Fruit fly (Drosophila melanogaster) whole organism, embryonic: ENCODE results near the gene CG3704.

Source experiments
- CG10462 ChIP-seq: fragments of 200-800 bp; sonication (Bioruptor generic); optimal IDR thresholded peaks from 2 replicates; lab custom pipeline; 2016; ENCODE audit warnings: missing biosample characterization, missing genetic modification characterization
- CG11085 ChIP-seq: fragments of 200-800 bp; sonication (Bioruptor generic); IDR thresholded peaks from 2 replicates; pipeline ENCODE4 v1.3.6; 2022; ENCODE audit warnings: missing biosample characterization, missing genetic modification characterization
- CG11398 ChIP-seq: fragments of 200-800 bp; sonication (Bioruptor generic); optimal IDR thresholded peaks from 2 replicates; lab custom pipeline; 2016; ENCODE audit warnings: missing biosample characterization, missing genetic modification characterization
- CG12104 ChIP-seq: fragments of 200-800 bp; sonication (Bioruptor generic); optimal IDR thresholded peaks from 3 replicates; lab custom pipeline; 2016; ENCODE audit warnings: missing biosample characterization, missing genetic modification characterization
- CG12155 ChIP-seq: fragments of 200-800 bp; sonication (Bioruptor generic); optimal IDR thresholded peaks from 3 replicates; lab custom pipeline; 2016; ENCODE audit warnings: missing biosample characterization, missing genetic modification characterization
- CG12236 ChIP-seq: fragments of 200-800 bp; sonication (Bioruptor generic); optimal IDR thresholded peaks from 2 replicates; lab custom pipeline; 2016; ENCODE audit warnings: missing biosample characterization, missing genetic modification characterization
- CG12769 ChIP-seq: fragments of 200-800 bp; sonication (Bioruptor generic); optimal IDR thresholded peaks from 2 replicates; lab custom pipeline; 2019; ENCODE audit warnings: missing biosample characterization, mild to moderate bottlenecking, missing genetic modification characterization, moderate library complexity
- CG13296 ChIP-seq: fragments of 200-800 bp; sonication (Bioruptor generic); optimal IDR thresholded peaks from 3 replicates; lab custom pipeline; 2018; ENCODE audit warnings: missing biosample characterization, mild to moderate bottlenecking, missing genetic modification characterization
- CG1529 ChIP-seq: fragments of 200-800 bp; sonication (Bioruptor generic); optimal IDR thresholded peaks from 3 replicates; lab custom pipeline; 2018; ENCODE audit warnings: missing biosample characterization, missing genetic modification characterization
- CG15514 ChIP-seq: fragments of 200-800 bp; sonication (Bioruptor generic); optimal IDR thresholded peaks from 3 replicates; lab custom pipeline; 2017; ENCODE audit warnings: missing biosample characterization, missing genetic modification characterization, mild to moderate bottlenecking, moderate library complexity, missing genetic modification reagents
- CG1602 ChIP-seq: fragments of 200-800 bp; sonication (Bioruptor generic); optimal IDR thresholded peaks from 3 replicates; lab custom pipeline; 2016; ENCODE audit warnings: missing biosample characterization, missing genetic modification characterization
- CG16863 ChIP-seq: fragments of 200-800 bp; sonication (Bioruptor generic); optimal IDR thresholded peaks from 3 replicates; lab custom pipeline; 2016; ENCODE audit warnings: missing biosample characterization, missing genetic modification characterization
- CG17912 ChIP-seq: fragments of 200-800 bp; sonication (Bioruptor generic); optimal IDR thresholded peaks from 2 replicates; lab custom pipeline; 2018; ENCODE audit warnings: missing biosample characterization, mild to moderate bottlenecking, missing genetic modification characterization
- CG1792 ChIP-seq: fragments of 200-800 bp; sonication (Bioruptor generic); optimal IDR thresholded peaks from 2 replicates; lab custom pipeline; 2016; ENCODE audit warnings: missing biosample characterization, missing genetic modification characterization
- CG2129 ChIP-seq: fragments of 200-800 bp; sonication (Bioruptor generic); IDR thresholded peaks from 2 replicates; pipeline ENCODE4 v1.3.6; 2022; ENCODE audit warnings: missing biosample characterization, missing genetic modification characterization; ENCODE audit not compliant: partially characterized antibody
- CG31365 ChIP-seq: fragments of 200-800 bp; sonication (Bioruptor generic); optimal IDR thresholded peaks from 2 replicates; lab custom pipeline; 2018; ENCODE audit warnings: missing biosample characterization, mild to moderate bottlenecking, missing genetic modification characterization
- CG33557 ChIP-seq: fragments of 200-800 bp; sonication (Bioruptor generic); optimal IDR thresholded peaks from 2 replicates; lab custom pipeline; 2019; ENCODE audit warnings: missing biosample characterization, mild to moderate bottlenecking, missing genetic modification characterization, moderate library complexity
- CG34422 ChIP-seq: fragments of 200-800 bp; sonication (Bioruptor generic); IDR thresholded peaks from 3 replicates; pipeline ENCODE4 v1.3.6; 2022; ENCODE audit warnings: missing biosample characterization, missing genetic modification characterization
- CG4360 ChIP-seq: fragments of 200-800 bp; sonication (Bioruptor generic); IDR thresholded peaks from 2 replicates; pipeline ENCODE4 v1.3.6; 2022; ENCODE audit warnings: missing biosample characterization, missing genetic modification characterization
- CG7745 ChIP-seq: fragments of 200-800 bp; sonication (Bioruptor generic); optimal IDR thresholded peaks from 2 replicates; lab custom pipeline; 2018; ENCODE audit warnings: missing biosample characterization, mild to moderate bottlenecking, missing genetic modification characterization, moderate library complexity
- CG8290 ChIP-seq, 3 experiments: fragments of 200-800 bp; sonication (Bioruptor generic); optimal IDR thresholded peaks; 2 replicates each; lab custom pipeline; 2016 to 2019; ENCODE audit warnings: missing biosample characterization in 3 of 3, missing genetic modification characterization in 3 of 3, mild to moderate bottlenecking in 2 of 3, moderate library complexity in 1 of 3
- CG8359 ChIP-seq: fragments of 200-800 bp; sonication (Bioruptor generic); optimal IDR thresholded peaks from 2 replicates; lab custom pipeline; 2017; ENCODE audit warnings: missing biosample characterization, mild to moderate bottlenecking, missing genetic modification characterization, borderline replicate concordance
- CG9727 ChIP-seq: fragments of 200-800 bp; sonication (Bioruptor generic); optimal IDR thresholded peaks from 3 replicates; lab custom pipeline; 2017; ENCODE audit warnings: missing biosample characterization, mild to moderate bottlenecking, missing genetic modification characterization
- CoRest ChIP-seq: fragments of 200-800 bp; sonication (Bioruptor generic); optimal IDR thresholded peaks from 3 replicates; lab custom pipeline; 2018; ENCODE audit warnings: missing biosample characterization, mild to moderate bottlenecking, missing genetic modification characterization, moderate library complexity
- Dip2 ChIP-seq: fragments of 200-800 bp; sonication (Bioruptor generic); IDR thresholded peaks from 2 replicates; pipeline ENCODE4 v1.3.6; 2022; ENCODE audit warnings: missing biosample characterization, missing genetic modification characterization
- Dref ChIP-seq: fragments of 200-800 bp; sonication (Bioruptor generic); IDR thresholded peaks from 2 replicates; pipeline ENCODE4 v1.3.6; 2022; ENCODE audit warnings: missing biosample characterization, missing genetic modification characterization
- H15 ChIP-seq: fragments of 200-800 bp; sonication (Bioruptor generic); IDR thresholded peaks from 3 replicates; pipeline ENCODE4 v1.3.6; 2022; ENCODE audit warnings: missing biosample characterization, missing genetic modification characterization
- HLH4C ChIP-seq: fragments of 200-800 bp; sonication (Bioruptor generic); IDR thresholded peaks from 3 replicates; pipeline ENCODE4 v1.3.6; 2022; ENCODE audit warnings: missing biosample characterization, missing genetic modification characterization; ENCODE audit not compliant: partially characterized antibody
- MTF-1 ChIP-seq: fragments of 200-800 bp; sonication (Bioruptor generic); optimal IDR thresholded peaks from 2 replicates; lab custom pipeline; 2018; ENCODE audit warnings: missing biosample characterization, mild to moderate bottlenecking, missing genetic modification characterization, borderline replicate concordance
- NFAT ChIP-seq: fragments of 200-800 bp; sonication (Bioruptor generic); IDR thresholded peaks from 2 replicates; pipeline ENCODE4 v1.3.6; 2022; ENCODE audit warnings: missing biosample characterization, missing genetic modification characterization
- Nf-YB ChIP-seq: fragments of 200-800 bp; sonication (Bioruptor generic); optimal IDR thresholded peaks from 3 replicates; lab custom pipeline; 2019; ENCODE audit warnings: missing biosample characterization, mild to moderate bottlenecking, missing genetic modification characterization, moderate library complexity
- Tbp ChIP-seq: fragments of >200 bp; optimal IDR thresholded peaks from 2 replicates; lab custom pipeline; 2018; ENCODE audit warnings: missing biosample characterization, missing genetic modification characterization
- Xbp1 ChIP-seq: fragments of 200-800 bp; sonication (Bioruptor generic); optimal IDR thresholded peaks from 3 replicates; lab custom pipeline; 2016; ENCODE audit warnings: missing biosample characterization, mild to moderate bottlenecking, missing genetic modification characterization
- aop ChIP-seq: fragments of 200-800 bp; sonication (Bioruptor generic); IDR thresholded peaks from 2 replicates; pipeline ENCODE4 v1.3.6; 2022; ENCODE audit warnings: missing biosample characterization, missing genetic modification characterization
- ara ChIP-seq: fragments of 200-800 bp; sonication (Bioruptor generic); IDR thresholded peaks from 2 replicates; pipeline ENCODE4 v1.3.6; 2022; ENCODE audit warnings: missing biosample characterization, missing genetic modification characterization
- bsh ChIP-seq, 2 experiments: fragments of 200-800 bp; sonication (Bioruptor generic); optimal IDR thresholded peaks; 2 replicates each; lab custom pipeline; 2017 to 2018; ENCODE audit warnings: mild to moderate bottlenecking in 2 of 2, missing biosample characterization in 2 of 2, missing genetic modification characterization in 2 of 2, moderate library complexity in 1 of 2
- btn ChIP-seq: fragments of 200-800 bp; sonication (Bioruptor generic); optimal IDR thresholded peaks from 2 replicates; lab custom pipeline; 2016; ENCODE audit warnings: missing biosample characterization, missing genetic modification characterization
- cg ChIP-seq: fragments of 200-800 bp; sonication (Bioruptor generic); optimal IDR thresholded peaks from 3 replicates; lab custom pipeline; 2019; ENCODE audit warnings: missing biosample characterization, mild to moderate bottlenecking, missing genetic modification characterization, moderate library complexity
- crol ChIP-seq: fragments of 200-800 bp; sonication (Bioruptor generic); IDR thresholded peaks from 2 replicates; pipeline ENCODE4 v1.3.6; 2022; ENCODE audit warnings: missing biosample characterization, missing genetic modification characterization
- danr ChIP-seq: fragments of 200-800 bp; sonication (Bioruptor generic); IDR thresholded peaks from 2 replicates; pipeline ENCODE4 v1.3.6; 2022; ENCODE audit warnings: missing biosample characterization, missing genetic modification characterization
- fru ChIP-seq: fragments of >200 bp; optimal IDR thresholded peaks from 2 replicates; lab custom pipeline; 2017
- gcm ChIP-seq: fragments of 200-800 bp; sonication (Bioruptor generic); optimal IDR thresholded peaks from 2 replicates; lab custom pipeline; 2019; ENCODE audit warnings: missing biosample characterization, mild to moderate bottlenecking, missing genetic modification characterization, moderate library complexity
- jing ChIP-seq: fragments of 200-800 bp; sonication (Bioruptor generic); optimal IDR thresholded peaks from 2 replicates; lab custom pipeline; 2018; ENCODE audit warnings: missing biosample characterization, mild to moderate bottlenecking, missing genetic modification characterization
- mld ChIP-seq: fragments of 200-800 bp; sonication (Bioruptor generic); IDR thresholded peaks from 3 replicates; pipeline ENCODE4 v1.3.6; 2022; ENCODE audit warnings: missing biosample characterization, missing genetic modification characterization; ENCODE audit not compliant: partially characterized antibody
- salm ChIP-seq: fragments of 200-800 bp; sonication (Bioruptor generic); optimal IDR thresholded peaks from 2 replicates; lab custom pipeline; 2018; ENCODE audit warnings: missing biosample characterization, mild to moderate bottlenecking, missing genetic modification characterization
- scrt ChIP-seq: fragments of 200-800 bp; sonication (Bioruptor generic); optimal IDR thresholded peaks from 2 replicates; lab custom pipeline; 2018; ENCODE audit warnings: missing biosample characterization, mild to moderate bottlenecking, missing genetic modification characterization, moderate library complexity
- sr ChIP-seq: fragments of 200-800 bp; sonication (Bioruptor generic); IDR thresholded peaks from 3 replicates; pipeline ENCODE4 v1.3.6; 2022; ENCODE audit warnings: missing biosample characterization, missing genetic modification characterization
- wor ChIP-seq: fragments of 200-800 bp; sonication (Bioruptor generic); IDR thresholded peaks from 2 replicates; pipeline ENCODE4 v1.3.6; 2022; ENCODE audit warnings: missing biosample characterization, missing genetic modification characterization

CG3704 gene

dm6 chrX:935049-935900 is 5.3 kb downstream of the CG3704 start, which contains the start of gene TRAM (continued):
- TF ChIP-seq CG16863, result peak; percentile 99
- TF ChIP-seq fru (lab: Kevin White, UChicago), result no peak
- peak; percentile 97 for TF ChIP-seq gcm (GFP tag; lab: Kevin White, UChicago)
- TF ChIP-seq mld (GFP tag; lab: Robert Waterston, UW), result peak; percentile 69; the same call in 1 of the 3 replicates
- peak; percentile 94 for TF ChIP-seq scrt (GFP tag; lab: Kevin White, UChicago)
- TF ChIP-seq Dip2 (GFP tag; lab: Robert Waterston, UW), result peak; percentile 77
- TF ChIP-seq CG7745, result peak; percentile 68
- TF ChIP-seq CG33557 (GFP tag; lab: Kevin White, UChicago), result peak; percentile 98
- TF ChIP-seq CG34422, result peak; percentile 99
- peak; percentile 88 for TF ChIP-seq crol (GFP tag; lab: Robert Waterston, UW)
- TF ChIP-seq CG12104, result peak; percentile 94
- TF ChIP-seq CG13296 (GFP tag; lab: Kevin White, UChicago), result peak; percentile 97
- peak; percentile 49; the same call in 1 of the 2 replicates for TF ChIP-seq Dref
- TF ChIP-seq danr (GFP tag; lab: Robert Waterston, UW), result peak; percentile 97
- peak; percentile 96 for TF ChIP-seq CG10462 (GFP tag; lab: Kevin White, UChicago)
- TF ChIP-seq MTF-1 (GFP tag; lab: Kevin White, UChicago), result peak; percentile 95
- peak; percentile 88 for TF ChIP-seq CG4360 (GFP tag; lab: Robert Waterston, UW)
- peak; percentile 97 for TF ChIP-seq CG1792 (GFP tag; lab: Kevin White, UChicago)
- TF ChIP-seq Xbp1 (GFP tag; lab: Kevin White, UChicago), result peak; percentile 99
- peak; percentile 96 for TF ChIP-seq btn (GFP tag; lab: Kevin White, UChicago)
- peak; percentile 99 for TF ChIP-seq CG12769 (tag; lab: Kevin White, UChicago)
- TF ChIP-seq CG9727 (GFP tag; lab: Kevin White, UChicago), result peak; percentile 99
- peak; percentile 85 for TF ChIP-seq Nf-YB (GFP tag; lab: Kevin White, UChicago)
- TF ChIP-seq CG11085 (GFP tag; lab: Robert Waterston, UW), result peak; percentile 99
- TF ChIP-seq CoRest (tag; lab: Kevin White, UChicago), result peak; percentile 98
- peak; percentile 98 for TF ChIP-seq CG15514 (GFP tag; lab: Kevin White, UChicago)
- peak; percentile 97 for TF ChIP-seq sr (GFP tag; lab: Robert Waterston, UW)
- TF ChIP-seq HLH4C, result peak; percentile 62
- peak; percentile 99 for TF ChIP-seq ara (GFP tag; lab: Robert Waterston, UW)
- TF ChIP-seq bsh (GFP tag; optimal IDR thresholded peaks at IDR 0.05; lab: Kevin White, UChicago), result peak; percentile 94 to 98
- peak; percentile 91 for TF ChIP-seq CG31365 (tag; lab: Kevin White, UChicago)
- TF ChIP-seq CG12155 (GFP tag; lab: Kevin White, UChicago), result peak; percentile 97
- TF ChIP-seq H15 (GFP tag; lab: Robert Waterston, UW), result peak; percentile 99
- TF ChIP-seq NFAT (GFP tag; lab: Robert Waterston, UW), result peak; percentile 98
- peak; percentile 97 for TF ChIP-seq jing (GFP tag; lab: Kevin White, UChicago)
- TF ChIP-seq wor (GFP tag; lab: Robert Waterston, UW), result peak; percentile 99
- peak; percentile 97 for TF ChIP-seq aop (GFP tag; lab: Robert Waterston, UW)
- peak; percentile 92 for TF ChIP-seq CG8359
- TF ChIP-seq CG11398 (GFP tag; lab: Kevin White, UChicago), result peak; percentile 98
- TF ChIP-seq CG8290 (GFP tag; optimal IDR thresholded peaks at IDR 0.05; lab: Kevin White, UChicago), result peak; percentile 96
- TF ChIP-seq CG8290 (tag; optimal IDR thresholded peaks at IDR 0.05; lab: Kevin White, UChicago), result peak; percentile 97 to 99
- TF ChIP-seq CG17912 (GFP tag; lab: Kevin White, UChicago), result peak; percentile 94
- peak; percentile 56 for TF ChIP-seq CG2129 (GFP tag; lab: Robert Waterston, UW)
- TF ChIP-seq CG1529 (GFP tag; lab: Kevin White, UChicago), result peak; percentile 98
- TF ChIP-seq CG12236, result peak; percentile 96
- peak; percentile 93 for TF ChIP-seq salm (tag; lab: Kevin White, UChicago)
- peak; percentile 97 for TF ChIP-seq CG1602 (GFP tag; lab: Kevin White, UChicago)
- TF ChIP-seq cg (GFP tag; lab: Kevin White, UChicago), result peak; percentile 95
- no peak for TF ChIP-seq Tbp
